Worm (Caenorhabditis elegans) whole organism, young adult: ENCODE data around the gene K02C4.3.

ENCODE experiments used
- B0019.2 ChIP-seq: fragments of 200-800 bp; sonication (Bioruptor generic); conservative IDR thresholded peaks from 2 replicates; pipeline ENCODE4 v1.3.6; 2022; ENCODE audit warnings: missing genetic modification reagents, missing genetic modification characterization, missing compliant biosample characterization
- B0336.3 ChIP-seq: fragments of 200-800 bp; sonication (Bioruptor generic); IDR thresholded peaks from 2 replicates; pipeline ENCODE4 v1.3.6; 2022; ENCODE audit warnings: missing genetic modification characterization, missing compliant biosample characterization
- C06A6.2 ChIP-seq: fragments of 200-800 bp; sonication (Bioruptor generic); conservative IDR thresholded peaks from 2 replicates; pipeline ENCODE4 v1.3.6; 2022; ENCODE audit warnings: missing genetic modification characterization, missing compliant biosample characterization
- D2030.7 ChIP-seq: fragments of 200-800 bp; sonication (Bioruptor generic); IDR thresholded peaks from 2 replicates; pipeline ENCODE4 v1.3.6; 2022; ENCODE audit warnings: missing genetic modification reagents, missing genetic modification characterization, missing compliant biosample characterization
- F23B12.7 ChIP-seq: sonication (generic microtip); optimal IDR thresholded peaks from 2 replicates; lab custom pipeline; 2017; ENCODE audit warnings: missing genetic modification characterization, mild to moderate bottlenecking, missing compliant biosample characterization, antibody characterized with exemption, moderate library complexity; ENCODE audit not compliant: insufficient read depth
- F33H1.4 ChIP-seq: fragments of 200-800 bp; sonication (Bioruptor generic); IDR thresholded peaks from 2 replicates; pipeline ENCODE4 v1.3.6; 2022; ENCODE audit warnings: missing genetic modification reagents, missing genetic modification characterization, missing compliant biosample characterization
- F39B2.1 ChIP-seq: fragments of 200-800 bp; sonication (Bioruptor generic); IDR thresholded peaks from 2 replicates; pipeline ENCODE4 v1.3.6; 2022; ENCODE audit warnings: missing genetic modification reagents, missing genetic modification characterization, missing compliant biosample characterization
- F49E8.2 ChIP-seq: sonication (generic microtip); optimal IDR thresholded peaks from 3 replicates; lab custom pipeline; 2017; ENCODE audit warnings: missing genetic modification characterization, mild to moderate bottlenecking, missing compliant biosample characterization, antibody characterized with exemption, moderate library complexity; ENCODE audit not compliant: insufficient read depth
- F57C9.4 ChIP-seq: sonication (generic microtip); optimal IDR thresholded peaks from 2 replicates; lab custom pipeline; 2017; ENCODE audit warnings: mild to moderate bottlenecking, missing genetic modification characterization, missing compliant biosample characterization
- K11D2.4 ChIP-seq: fragments of 200-800 bp; sonication (Bioruptor generic); IDR thresholded peaks from 2 replicates; pipeline ENCODE4 v1.3.6; 2022; ENCODE audit warnings: missing genetic modification reagents, missing genetic modification characterization, missing compliant biosample characterization
- K12H6.12 ChIP-seq: fragments of 200-800 bp; sonication (Bioruptor generic); optimal IDR thresholded peaks from 2 replicates; lab custom pipeline; 2018; ENCODE audit warnings: mild to moderate bottlenecking, missing genetic modification characterization, missing compliant biosample characterization
- Y95B8A.8 ChIP-seq: fragments of 200-800 bp; sonication (Bioruptor generic); IDR thresholded peaks from 2 replicates; pipeline ENCODE4 v1.3.6; 2022; ENCODE audit warnings: missing genetic modification reagents, missing genetic modification characterization, missing compliant biosample characterization
- ZK185.1 ChIP-seq: sonication (generic microtip); optimal IDR thresholded peaks from 2 replicates; lab custom pipeline; 2016; ENCODE audit warnings: mild to moderate bottlenecking, missing genetic modification characterization, missing compliant biosample characterization; ENCODE audit not compliant: poor library complexity, severe bottlenecking
- athp-1 ChIP-seq: sonication (generic microtip); optimal IDR thresholded peaks from 2 replicates; lab custom pipeline; 2017; ENCODE audit warnings: mild to moderate bottlenecking, missing genetic modification characterization, missing compliant biosample characterization
- bed-1 ChIP-seq: fragments of 200-800 bp; sonication (Bioruptor generic); IDR thresholded peaks from 2 replicates; pipeline ENCODE4 v1.3.6; 2022; ENCODE audit warnings: missing genetic modification reagents, missing genetic modification characterization, missing compliant biosample characterization
- bed-2 ChIP-seq: fragments of 200-800 bp; sonication (Bioruptor generic); IDR thresholded peaks from 2 replicates; pipeline ENCODE4 v1.3.6; 2022; ENCODE audit warnings: missing genetic modification reagents, missing genetic modification characterization, missing compliant biosample characterization
- cebp-1 ChIP-seq, 2 experiments: fragments of 200-800 bp in 1 of 2; sonication (Bioruptor generic) in 1 of 2; sonication (generic microtip) in 1 of 2; IDR thresholded peaks in 1 of 2; optimal IDR thresholded peaks in 1 of 2; 2 replicates each; pipeline versions ENCODE4 v1.3.6 to Lab custom; 2017 to 2022; ENCODE audit warnings: missing compliant biosample characterization in 2 of 2, missing genetic modification characterization in 2 of 2, mild to moderate bottlenecking in 1 of 2, missing genetic modification reagents in 1 of 2, moderate library complexity in 1 of 2
- ceh-100 ChIP-seq: fragments of 200-800 bp; sonication (Bioruptor generic); IDR thresholded peaks from 2 replicates; pipeline ENCODE4 v1.3.6; 2022; ENCODE audit warnings: missing genetic modification reagents, missing genetic modification characterization, missing compliant biosample characterization
- chd-7 ChIP-seq: sonication (generic microtip); optimal IDR thresholded peaks from 2 replicates; lab custom pipeline; 2016; ENCODE audit warnings: mild to moderate bottlenecking, missing genetic modification characterization, moderate library complexity, missing compliant biosample characterization
- dox-1 ChIP-seq: fragments of 200-800 bp; sonication (Bioruptor generic); IDR thresholded peaks from 2 replicates; pipeline ENCODE4 v1.3.6; 2022; ENCODE audit warnings: missing genetic modification reagents, missing genetic modification characterization, missing compliant biosample characterization
- dpff-1 ChIP-seq: sonication (generic microtip); optimal IDR thresholded peaks from 2 replicates; lab custom pipeline; 2017; ENCODE audit warnings: mild to moderate bottlenecking, missing genetic modification characterization, missing compliant biosample characterization
- dpl-1 ChIP-seq: fragments of 150-350 bp; optimal IDR thresholded peaks from 2 replicates; lab custom pipeline; 2014; ENCODE audit warnings: missing biosample characterization, missing genetic modification reagents, missing genetic modification characterization
- gei-17 ChIP-seq: fragments of 200-800 bp; sonication (Bioruptor generic); optimal IDR thresholded peaks from 2 replicates; lab custom pipeline; 2018; ENCODE audit warnings: mild to moderate bottlenecking, missing genetic modification characterization, missing compliant biosample characterization
- hrde-1 ChIP-seq: sonication (generic microtip); optimal IDR thresholded peaks from 2 replicates; lab custom pipeline; 2016; ENCODE audit warnings: missing genetic modification characterization, mild to moderate bottlenecking, missing compliant biosample characterization, moderate library complexity, missing genotype, missing genetic modification reagents, borderline replicate concordance
- let-607 ChIP-seq, 2 experiments: fragments of 200-800 bp in 1 of 2; sonication (Bioruptor generic) in 1 of 2; sonication (generic microtip) in 1 of 2; optimal IDR thresholded peaks; 2 replicates each; lab custom pipeline; 2016 to 2018; ENCODE audit warnings: mild to moderate bottlenecking in 2 of 2, missing compliant biosample characterization in 2 of 2, missing genetic modification characterization in 2 of 2, moderate library complexity in 2 of 2, missing genotype in 1 of 2
- lin-40 ChIP-seq: sonication (generic microtip); optimal IDR thresholded peaks from 2 replicates; lab custom pipeline; 2016; ENCODE audit warnings: missing genetic modification characterization, mild to moderate bottlenecking, missing compliant biosample characterization, missing genotype, missing genetic modification reagents
- lsl-1 ChIP-seq: fragments of 200-800 bp; sonication (Bioruptor generic); optimal IDR thresholded peaks from 2 replicates; lab custom pipeline; 2018; ENCODE audit warnings: mild to moderate bottlenecking, missing genetic modification characterization, moderate library complexity, missing compliant biosample characterization
- lsy-27 ChIP-seq: sonication (generic microtip); optimal IDR thresholded peaks from 2 replicates; lab custom pipeline; 2017; ENCODE audit warnings: missing genetic modification characterization, mild to moderate bottlenecking, missing compliant biosample characterization, antibody characterized with exemption, missing genotype, borderline replicate concordance; ENCODE audit not compliant: insufficient read depth
- madf-6 ChIP-seq: fragments of 200-800 bp; sonication (Bioruptor generic); IDR thresholded peaks from 2 replicates; pipeline ENCODE4 v1.3.6; 2022; ENCODE audit warnings: missing genetic modification reagents, missing genetic modification characterization, missing compliant biosample characterization
- mcd-1 ChIP-seq: fragments of 200-800 bp; sonication (Bioruptor generic); IDR thresholded peaks from 2 replicates; pipeline ENCODE4 v1.3.6; 2022; ENCODE audit warnings: missing genetic modification reagents, missing genetic modification characterization, missing compliant biosample characterization
- mxl-1 ChIP-seq: sonication (generic microtip); optimal IDR thresholded peaks from 2 replicates; lab custom pipeline; 2016; ENCODE audit warnings: missing genetic modification characterization, missing compliant biosample characterization
- nhr-80 ChIP-seq: sonication (generic microtip); optimal IDR thresholded peaks from 2 replicates; lab custom pipeline; 2016; ENCODE audit warnings: missing genetic modification characterization, missing compliant biosample characterization
- nhr-90 ChIP-seq: sonication (generic microtip); optimal IDR thresholded peaks from 2 replicates; lab custom pipeline; 2016; ENCODE audit warnings: missing genotype, mild to moderate bottlenecking, missing genetic modification characterization, missing compliant biosample characterization
- rec-8 ChIP-seq, 2 experiments: sonication (generic microtip); optimal IDR thresholded peaks; 2 replicates each; lab custom pipeline; 2016; ENCODE audit warnings: mild to moderate bottlenecking in 2 of 2, missing genetic modification characterization in 2 of 2, missing genetic modification reagents in 2 of 2, missing genotype in 2 of 2, missing biosample characterization in 1 of 2, missing compliant biosample characterization in 1 of 2, moderate library complexity in 1 of 2
- sdz-38 ChIP-seq: sonication (generic microtip); optimal IDR thresholded peaks from 2 replicates; lab custom pipeline; 2016; ENCODE audit warnings: missing genotype, missing genetic modification characterization, missing compliant biosample characterization
- snpc-3.4 ChIP-seq: sonication (generic microtip); optimal IDR thresholded peaks from 2 replicates; lab custom pipeline; 2017; ENCODE audit warnings: missing genetic modification characterization, mild to moderate bottlenecking, missing compliant biosample characterization, antibody characterized with exemption, moderate library complexity, missing genotype, missing genetic modification reagents
- snpc-4 ChIP-seq, 5 experiments: fragments of 150-350 bp in 1 of 5; sonication (generic microtip) in 4 of 5; optimal IDR thresholded peaks; 2 replicates each; lab custom pipeline; 2014 to 2018; ENCODE audit warnings: missing genetic modification characterization in 5 of 5, missing biosample characterization in 3 of 5, antibody characterized with exemption in 2 of 5, mild to moderate bottlenecking in 2 of 5, missing compliant biosample characterization in 2 of 5, missing genotype in 2 of 5, moderate library complexity in 2 of 5, missing genetic modification reagents in 1 of 5
- somi-1 ChIP-seq: fragments of 200-800 bp; sonication (Bioruptor generic); optimal IDR thresholded peaks from 2 replicates; lab custom pipeline; 2018; ENCODE audit warnings: mild to moderate bottlenecking, missing genetic modification characterization, missing compliant biosample characterization
- sptf-2 ChIP-seq: fragments of 200-800 bp; sonication (Bioruptor generic); optimal IDR thresholded peaks from 2 replicates; lab custom pipeline; 2018; ENCODE audit warnings: mild to moderate bottlenecking, missing genetic modification characterization, missing compliant biosample characterization
- unc-62 ChIP-seq: fragments of 150-350 bp; optimal IDR thresholded peaks from 2 replicates; lab custom pipeline; 2014; ENCODE audit warnings: missing biosample characterization, missing genetic modification reagents, missing genetic modification characterization
- ztf-18 ChIP-seq: sonication (generic microtip); optimal IDR thresholded peaks from 2 replicates; lab custom pipeline; 2016; ENCODE audit warnings: missing genotype, mild to moderate bottlenecking, missing genetic modification characterization, missing compliant biosample characterization
- ztf-26 ChIP-seq: sonication (generic microtip); optimal IDR thresholded peaks from 2 replicates; lab custom pipeline; 2017; ENCODE audit warnings: missing genetic modification characterization, missing compliant biosample characterization
- ztf-28 ChIP-seq: fragments of 200-800 bp; sonication (Bioruptor generic); IDR thresholded peaks from 2 replicates; pipeline ENCODE4 v1.3.6; 2022; ENCODE audit warnings: missing genetic modification reagents, missing genetic modification characterization, missing compliant biosample characterization
- ztf-6 ChIP-seq: fragments of 200-800 bp; sonication (Bioruptor generic); IDR thresholded peaks from 2 replicates; pipeline ENCODE4 v1.3.6; 2022; ENCODE audit warnings: missing genetic modification reagents, missing genetic modification characterization, missing compliant biosample characterization

Gene K02C4.3

DNA sequence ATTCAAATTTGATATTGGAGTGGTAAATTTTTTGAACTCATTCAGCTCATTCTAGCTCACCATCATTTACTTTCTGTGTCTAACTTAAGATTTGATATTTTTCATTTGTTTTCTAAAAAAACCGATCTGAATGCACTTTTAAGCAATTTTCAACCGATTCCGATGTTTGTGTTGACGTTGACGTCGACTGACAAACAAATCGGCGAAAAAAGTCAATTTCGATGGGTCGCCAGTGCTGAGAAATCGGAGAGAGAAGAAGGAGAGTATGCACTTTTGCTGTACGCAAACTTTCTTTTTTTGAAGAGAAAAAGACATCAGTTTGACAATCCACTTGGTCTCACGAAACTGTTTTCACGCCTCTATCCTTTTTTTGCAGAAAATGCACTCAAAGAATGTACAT, 38.8 kb upstream of the K02C4.3 start (continued):
- TF ChIP-seq rec-8 (tag; optimal IDR thresholded peaks at IDR 0.05; lab: Kevin White, UChicago): no peak
- TF ChIP-seq, all 124 proteins: peak for 0

DNA sequence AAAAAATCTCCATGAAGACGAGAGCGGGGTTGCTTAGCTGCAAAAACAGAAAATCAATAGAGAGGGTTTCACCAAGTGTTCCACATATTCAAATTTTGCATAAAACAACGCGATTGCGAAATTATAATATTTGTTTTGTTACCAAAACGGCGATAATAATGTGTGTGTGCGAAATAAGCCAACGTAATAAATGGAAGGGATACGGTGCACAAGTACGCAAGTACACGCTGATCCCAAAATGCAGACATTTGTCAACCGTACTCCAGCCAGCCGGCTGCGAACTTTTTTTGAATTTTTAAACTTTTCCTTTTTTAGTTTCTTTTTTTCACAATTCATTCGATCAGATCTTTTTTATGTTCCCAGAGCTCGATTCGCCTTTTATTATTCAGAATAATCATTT, 38.2 kb upstream of the K02C4.3 start, which contains the start of gene ire-1:
TSS of gene ire-1 (minus strand) at position 44 of the 400 bp plus-strand sequence.
- TF ChIP-seq mcd-1 (no peak), snpc-4 (GFP tag; optimal IDR thresholded peaks at IDR 0.05; lab: Kevin White, UChicago) (no peak), snpc-4 (tag; optimal IDR thresholded peaks at IDR 0.05; lab: Kevin White, UChicago) (peak in 1 of 4 experiments; percentile 55), dox-1 (peak; percentile 59), snpc-3.4 (tag; lab: Kevin White, UChicago) (peak; percentile 55), bed-2 (no peak), bed-1 (GFP tag; lab: Robert Waterston, UW) (no peak), athp-1 (no peak), lsl-1 (GFP tag; lab: Kevin White, UChicago) (peak; percentile 89), F49E8.2 (tag; lab: Kevin White, UChicago) (peak; percentile 63), dpl-1 (GFP tag; lab: Kevin White, UChicago) (peak; percentile 3), Y95B8A.8 (GFP tag; lab: Robert Waterston, UW) (peak; percentile 47; the same call in 1 of the 2 replicates), ZK185.1 (tag; lab: Kevin White, UChicago) (peak; percentile 37), unc-62 (GFP tag; lab: Kevin White, UChicago) (no peak), lin-40 (no peak), ztf-28 (no peak), hrde-1 (tag; lab: Kevin White, UChicago) (no peak), F39B2.1 (GFP tag; lab: Robert Waterston, UW) (no peak), ztf-26 (tag; lab: Kevin White, UChicago) (no peak), F57C9.4 (tag; lab: Kevin White, UChicago) (no peak), dpff-1 (tag; lab: Kevin White, UChicago) (no peak), gei-17 (GFP tag; lab: Kevin White, UChicago) (no peak), K12H6.12 (peak; percentile 33), madf-6 (GFP tag; lab: Robert Waterston, UW) (peak; percentile 30; the same call in 1 of the 2 replicates), sptf-2 (no peak), B0019.2 (GFP tag; lab: Robert Waterston, UW) (peak; percentile 31; the same call in 1 of the 2 replicates), chd-7 (tag; lab: Kevin White, UChicago) (no peak), lsy-27 (no peak), nhr-90 (no peak), ztf-18 (peak; percentile 28), C06A6.2 (no peak), F23B12.7 (tag; lab: Kevin White, UChicago) (peak; percentile 64), somi-1 (no peak), mxl-1 (no peak), sdz-38 (tag; lab: Kevin White, UChicago) (no peak), let-607 (tag; optimal IDR thresholded peaks at IDR 0.05; lab: Kevin White, UChicago) (peak; percentile 30 to 73), ztf-6 (GFP tag; lab: Robert Waterston, UW) (no peak), nhr-80 (peak; percentile 61), ceh-100 (peak; percentile 41; the same call in 1 of the 2 replicates), B0336.3 (GFP tag; lab: Robert Waterston, UW) (no peak), cebp-1 (GFP tag; IDR thresholded peaks at IDR 0.05; lab: Robert Waterston, UW) (peak; percentile 82), cebp-1 (tag; optimal IDR thresholded peaks at IDR 0.05; lab: Kevin White, UChicago) (peak; percentile 92), D2030.7 (peak; percentile 12; the same call in 1 of the 2 replicates), rec-8 (tag; optimal IDR thresholded peaks at IDR 0.05; lab: Kevin White, UChicago) (no peak), F33H1.4 (GFP tag; lab: Robert Waterston, UW) (peak; percentile 45; the same call in 1 of the 2 replicates), K11D2.4 (GFP tag; lab: Robert Waterston, UW) (no peak)
